Worm (Caenorhabditis elegans) whole organism, L1 larva: ENCODE measurements around the gene cyp-33C1.
A peak's percentile ranks its signal among the peaks of the same experiment; 100 is the strongest.

Source experiments
- C04F5.9 ChIP-seq: sonication (generic microtip); optimal IDR thresholded peaks from 2 replicates; lab custom pipeline; 2016; ENCODE audit warnings: missing genetic modification characterization, missing compliant biosample characterization
- F16B12.6 ChIP-seq: fragments of 150-350 bp; optimal IDR thresholded peaks from 2 replicates; lab custom pipeline; 2014; ENCODE audit warnings: missing biosample characterization, missing genetic modification characterization
- aha-1 ChIP-seq: fragments of 150-350 bp; optimal IDR thresholded peaks from 2 replicates; lab custom pipeline; 2014; ENCODE audit warnings: missing biosample characterization, missing genetic modification characterization
- alr-1 ChIP-seq: fragments of 200-800 bp; sonication (Bioruptor generic); optimal IDR thresholded peaks from 2 replicates; lab custom pipeline; 2018; ENCODE audit warnings: borderline replicate concordance, mild to moderate bottlenecking, missing genetic modification characterization, missing compliant biosample characterization
- ama-1 ChIP-seq: fragments of 150-350 bp; optimal IDR thresholded peaks from 2 replicates; lab custom pipeline; 2014
- blmp-1 ChIP-seq: fragments of 150-350 bp; optimal IDR thresholded peaks from 2 replicates; lab custom pipeline; 2014; ENCODE audit warnings: missing biosample characterization, missing genetic modification characterization
- ceh-8 ChIP-seq: fragments of 200-800 bp; sonication (Bioruptor generic); optimal IDR thresholded peaks from 2 replicates; lab custom pipeline; 2018; ENCODE audit warnings: mild to moderate bottlenecking, missing genetic modification characterization, moderate library complexity, missing compliant biosample characterization
- ceh-88 ChIP-seq: fragments of 200-800 bp; sonication (Bioruptor generic); IDR thresholded peaks from 2 replicates; pipeline ENCODE4 v1.3.6; 2022; ENCODE audit warnings: missing genetic modification characterization, missing compliant biosample characterization
- ces-1 ChIP-seq: fragments of 150-350 bp; optimal IDR thresholded peaks from 2 replicates; lab custom pipeline; 2014; ENCODE audit warnings: missing biosample characterization, missing genetic modification reagents, missing genetic modification characterization
- dpl-1 ChIP-seq, 3 experiments: fragments of 150-350 bp in 2 of 3; sonication (generic microtip) in 1 of 3; optimal IDR thresholded peaks; 2 replicates each; lab custom pipeline; 2014 to 2017; ENCODE audit warnings: missing biosample characterization in 3 of 3, missing genetic modification characterization in 3 of 3, missing genetic modification reagents in 3 of 3
- efl-1 ChIP-seq, 4 experiments: fragments of 150-350 bp; optimal IDR thresholded peaks in 3 of 4; peaks in 1 of 4; 1 replicate in 1 of 4; 2 replicates in 3 of 4; lab custom pipeline; 2014; ENCODE audit warnings: missing biosample characterization in 2 of 4, missing genetic modification characterization in 2 of 4, missing genetic modification reagents in 2 of 4
- egl-13 ChIP-seq: sonication (generic microtip); optimal IDR thresholded peaks from 2 replicates; lab custom pipeline; 2016; ENCODE audit warnings: missing genotype, missing genetic modification reagents, missing genetic modification characterization, missing compliant biosample characterization
- fkh-10 ChIP-seq: sonication (generic microtip); optimal IDR thresholded peaks from 2 replicates; lab custom pipeline; 2017; ENCODE audit warnings: missing biosample characterization, missing genetic modification reagents, missing genetic modification characterization
- irx-1 ChIP-seq: sonication (generic microtip); optimal IDR thresholded peaks from 2 replicates; lab custom pipeline; 2016; ENCODE audit warnings: missing genetic modification characterization, missing compliant biosample characterization
- lin-15B ChIP-seq: fragments of 150-350 bp; sonication (generic microtip); optimal IDR thresholded peaks from 3 replicates; lab custom pipeline; 2014; ENCODE audit warnings: missing biosample characterization, missing genetic modification characterization
- lin-35 ChIP-seq, 2 experiments: fragments of 150-350 bp; optimal IDR thresholded peaks; 2 replicates each; lab custom pipeline; 2014; ENCODE audit warnings: missing biosample characterization in 2 of 2, missing genetic modification characterization in 2 of 2, missing genetic modification reagents in 2 of 2
- lin-39 ChIP-seq: fragments of 150-350 bp; optimal IDR thresholded peaks from 2 replicates; lab custom pipeline; 2014; ENCODE audit warnings: missing biosample characterization, missing genetic modification reagents, missing genetic modification characterization
- lsy-2 ChIP-seq, 2 experiments: fragments of 150-350 bp; optimal IDR thresholded peaks; 2 replicates each; lab custom pipeline; 2014; ENCODE audit warnings: missing biosample characterization in 2 of 2, missing genetic modification characterization in 2 of 2
- mab-9 ChIP-seq: fragments of 200-800 bp; sonication (Bioruptor generic); IDR thresholded peaks from 2 replicates; pipeline ENCODE4 v1.3.6; 2022; ENCODE audit warnings: missing genetic modification reagents, missing genetic modification characterization, missing compliant biosample characterization
- mdl-1 ChIP-seq, 2 experiments: fragments of 150-350 bp; optimal IDR thresholded peaks; 2 replicates each; lab custom pipeline; 2014 to 2017; ENCODE audit warnings: missing biosample characterization in 2 of 2, missing genetic modification characterization in 2 of 2, inconsistent platforms in 1 of 2
- mep-1 ChIP-seq: fragments of 150-350 bp; optimal IDR thresholded peaks from 2 replicates; lab custom pipeline; 2014; ENCODE audit warnings: missing biosample characterization, missing genetic modification characterization
- nhr-12 ChIP-seq: sonication (generic microtip); optimal IDR thresholded peaks from 2 replicates; lab custom pipeline; 2017; ENCODE audit warnings: missing biosample characterization, missing genetic modification characterization
- nhr-19 ChIP-seq: fragments of 200-800 bp; sonication (Bioruptor generic); conservative IDR thresholded peaks from 2 replicates; pipeline ENCODE4 v1.3.6; 2022; ENCODE audit warnings: missing genetic modification characterization, missing compliant biosample characterization
- nhr-20 ChIP-seq: sonication (generic microtip); optimal IDR thresholded peaks from 2 replicates; lab custom pipeline; 2016; ENCODE audit warnings: mild to moderate bottlenecking, missing genetic modification characterization, missing compliant biosample characterization
- nhr-28 ChIP-seq: fragments of 150-350 bp; optimal IDR thresholded peaks from 2 replicates; lab custom pipeline; 2014; ENCODE audit warnings: missing biosample characterization, missing genetic modification characterization
- nhr-47 ChIP-seq: sonication (generic microtip); optimal IDR thresholded peaks from 2 replicates; lab custom pipeline; 2016; ENCODE audit warnings: mild to moderate bottlenecking, missing genetic modification characterization, moderate library complexity, missing compliant biosample characterization
- nhr-71 ChIP-seq: sonication (generic microtip); optimal IDR thresholded peaks from 2 replicates; lab custom pipeline; 2016; ENCODE audit warnings: mild to moderate bottlenecking, missing genetic modification characterization, moderate library complexity, missing compliant biosample characterization
- nhr-77 ChIP-seq: fragments of 150-350 bp; optimal IDR thresholded peaks from 2 replicates; lab custom pipeline; 2014; ENCODE audit warnings: missing biosample characterization, missing genetic modification characterization
- nhr-90 ChIP-seq: sonication (generic microtip); optimal IDR thresholded peaks from 2 replicates; lab custom pipeline; 2016; ENCODE audit warnings: mild to moderate bottlenecking, missing genetic modification characterization, missing compliant biosample characterization; ENCODE audit not compliant: poor library complexity
- skn-1 ChIP-seq: fragments of 150-350 bp; optimal IDR thresholded peaks from 2 replicates; lab custom pipeline; 2014; ENCODE audit warnings: missing biosample characterization, missing genetic modification characterization
- snu-23 ChIP-seq: sonication (generic microtip); optimal IDR thresholded peaks from 2 replicates; lab custom pipeline; 2016; ENCODE audit warnings: missing genetic modification characterization, missing compliant biosample characterization
- sox-4 ChIP-seq: sonication (generic microtip); optimal IDR thresholded peaks from 2 replicates; lab custom pipeline; 2016; ENCODE audit warnings: missing genetic modification characterization, missing compliant biosample characterization
- sptf-1 ChIP-seq: fragments of 150-350 bp; optimal IDR thresholded peaks from 2 replicates; lab custom pipeline; 2014; ENCODE audit warnings: missing biosample characterization, missing genetic modification characterization
- swsn-7 ChIP-seq: sonication (generic microtip); optimal IDR thresholded peaks from 2 replicates; lab custom pipeline; 2016; ENCODE audit warnings: missing genetic modification characterization, missing compliant biosample characterization
- tlp-1 ChIP-seq: fragments of 150-350 bp; optimal IDR thresholded peaks from 2 replicates; lab custom pipeline; 2014; ENCODE audit warnings: missing biosample characterization, missing genetic modification characterization
- unc-86 ChIP-seq: sonication (generic microtip); optimal IDR thresholded peaks from 2 replicates; lab custom pipeline; 2016; ENCODE audit warnings: missing genetic modification characterization, missing compliant biosample characterization
- vab-15 ChIP-seq: sonication (generic microtip); optimal IDR thresholded peaks from 2 replicates; lab custom pipeline; 2017; ENCODE audit warnings: missing genotype, mild to moderate bottlenecking, missing genetic modification characterization, missing compliant biosample characterization
- xbp-1 ChIP-seq: sonication (generic microtip); optimal IDR thresholded peaks from 2 replicates; lab custom pipeline; 2016; ENCODE audit warnings: missing genetic modification characterization, missing compliant biosample characterization
- ztf-11 ChIP-seq, 2 experiments: sonication (generic microtip); optimal IDR thresholded peaks; 2 replicates each; lab custom pipeline; 2016 to 2017; ENCODE audit warnings: missing genetic modification characterization in 2 of 2, missing biosample characterization in 1 of 2, missing compliant biosample characterization in 1 of 2
- ztf-4 ChIP-seq: fragments of 150-350 bp; optimal IDR thresholded peaks from 2 replicates; lab custom pipeline; 2014; ENCODE audit warnings: missing biosample characterization, missing genetic modification characterization

The cyp-33C1 gene

DNA sequence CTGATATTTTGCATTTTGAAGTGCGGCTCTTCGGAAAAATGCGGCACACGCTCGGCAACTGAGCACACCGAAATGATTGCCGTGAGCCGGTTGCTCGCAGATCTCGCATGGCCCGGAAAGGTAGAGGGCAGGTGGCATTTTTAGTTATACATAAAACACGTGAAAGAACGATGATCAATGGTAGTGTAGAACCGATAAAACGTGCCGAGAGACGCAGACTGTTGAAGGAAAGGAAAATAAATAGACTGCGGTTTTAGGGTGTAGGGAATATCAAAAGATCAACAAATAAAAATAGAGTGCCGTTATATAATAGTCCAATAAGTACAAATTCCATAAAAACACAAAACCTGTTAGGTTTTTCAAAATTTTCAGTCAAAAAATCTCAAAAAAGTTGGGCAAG, 32.6 kb downstream of the cyp-33C1 start, which contains the start of gene nhr-133 (continued):
- TF ChIP-seq ztf-4 (tag; lab: Kevin White, UChicago) (no peak), nhr-47 (no peak), tlp-1 (tag; lab: Kevin White, UChicago) (no peak), dpl-1 (GFP tag; optimal IDR thresholded peaks at IDR 0.05; lab: Kevin White, UChicago) (peak in 2 of 3 experiments; percentile 2 to 8), F16B12.6 (tag; lab: Kevin White, UChicago) (no peak), nhr-20 (tag; lab: Kevin White, UChicago) (peak; percentile 73), lsy-2 (tag; optimal IDR thresholded peaks at IDR 0.05; lab: Kevin White, UChicago) (no peak)

DNA sequence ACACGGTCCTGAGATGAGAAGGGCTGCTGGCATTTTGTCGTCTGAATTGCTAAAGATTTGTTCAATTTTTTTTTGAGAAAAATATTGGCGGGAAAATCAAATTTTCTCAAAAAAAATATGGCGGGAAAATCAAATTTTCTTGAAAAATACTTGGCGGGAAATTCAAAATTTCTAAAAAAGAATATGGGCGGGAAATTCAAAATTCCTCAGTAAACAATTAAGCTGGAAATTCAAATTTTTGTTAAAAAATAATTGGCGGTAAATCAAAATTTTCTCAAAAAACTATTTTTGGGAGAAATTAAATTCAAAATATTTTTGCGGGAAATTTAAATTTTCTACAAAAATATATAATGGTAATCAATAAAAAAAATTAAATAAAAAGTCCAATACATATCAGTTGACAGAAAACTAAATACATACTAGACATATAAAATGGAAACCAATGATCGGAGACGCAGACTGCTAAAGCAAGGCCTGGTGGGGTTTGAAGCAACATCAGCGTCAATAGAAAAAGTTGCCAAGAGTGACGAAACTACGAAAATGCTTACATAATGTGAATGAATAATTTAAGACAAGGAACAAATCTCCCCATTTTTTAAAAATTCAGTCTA, 35.2 kb downstream of the cyp-33C1 start, which contains the start of gene nhr-184:
Gene nhr-184 (minus strand): TSS at position 51 of the 611 bp plus-strand sequence.
- TF ChIP-seq mep-1 (tag; lab: Kevin White, UChicago): peak; percentile 0
- TF ChIP-seq ces-1 (GFP tag; lab: Kevin White, UChicago): no peak
- TF ChIP-seq nhr-77 (tag; lab: Kevin White, UChicago): no peak
- TF ChIP-seq nhr-19: no peak
- peak in 1 of 2 experiments; percentile 14 for TF ChIP-seq lsy-2 (tag; optimal IDR thresholded peaks at IDR 0.05; lab: Kevin White, UChicago)
- TF ChIP-seq skn-1 (tag; lab: Kevin White, UChicago): peak; percentile 34
- TF ChIP-seq F16B12.6 (tag; lab: Kevin White, UChicago): no peak
- TF ChIP-seq ceh-8 (GFP tag; lab: Kevin White, UChicago): no peak
- peak; percentile 2 for TF ChIP-seq snu-23
- TF ChIP-seq mab-9 (GFP tag; lab: Robert Waterston, UW): no peak
- no peak for TF ChIP-seq ceh-88 (GFP tag; lab: Robert Waterston, UW)
- TF ChIP-seq efl-1 (optimal IDR thresholded peaks at IDR 0.05; lab: Kevin White, UChicago): no peak
- peak in 1 of 2 experiments; percentile 54 for TF ChIP-seq efl-1 (GFP tag; optimal IDR thresholded peaks at IDR 0.05 in 1 of 2; lab: Kevin White, UChicago)
- no peak for TF ChIP-seq vab-15 (tag; lab: Kevin White, UChicago)
- TF ChIP-seq sptf-1: no peak
- peak; percentile 2 for TF ChIP-seq blmp-1 (tag; lab: Kevin White, UChicago)
- peak; percentile 11 for TF ChIP-seq nhr-71 (tag; lab: Kevin White, UChicago)
- TF ChIP-seq lin-35 (GFP tag; optimal IDR thresholded peaks at IDR 0.05; lab: Kevin White, UChicago): peak in 1 of 2 experiments; percentile 16
- no peak for TF ChIP-seq ztf-11 (tag; optimal IDR thresholded peaks at IDR 0.05; lab: Kevin White, UChicago)
- TF ChIP-seq unc-86 (tag; lab: Kevin White, UChicago): peak; percentile 10
- TF ChIP-seq nhr-28 (tag; lab: Kevin White, UChicago): no peak
- no peak for TF ChIP-seq mdl-1 (tag; optimal IDR thresholded peaks at IDR 0.05; lab: Kevin White, UChicago)
- TF ChIP-seq ama-1 (lab: Kevin White, UChicago): no peak
- TF ChIP-seq lin-15B (tag; lab: Kevin White, UChicago): no peak
- TF ChIP-seq aha-1: no peak
- TF ChIP-seq swsn-7 (tag; lab: Kevin White, UChicago): no peak
- TF ChIP-seq nhr-20 (tag; lab: Kevin White, UChicago): peak; percentile 36

DNA sequence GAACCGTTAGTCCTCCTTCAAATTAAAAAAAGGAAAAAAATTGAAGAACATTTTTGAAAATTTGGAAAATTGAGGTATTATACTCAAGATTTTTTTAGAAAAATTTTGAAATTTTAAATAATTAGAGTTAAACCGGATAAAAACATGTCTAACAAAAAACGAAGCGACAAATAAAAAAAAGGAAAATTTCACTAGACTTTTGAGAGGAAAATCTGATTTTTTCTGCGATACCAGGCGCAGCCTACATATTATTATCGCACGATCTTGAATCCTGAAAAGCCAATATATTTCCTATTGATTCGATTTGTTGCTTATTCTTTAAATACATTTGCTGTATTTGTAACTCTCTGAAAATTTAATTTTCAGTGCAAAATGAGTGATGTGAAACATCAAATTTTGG, 36.0 kb downstream of the cyp-33C1 start, which contains the start of gene nstp-8:
Gene nstp-8 (plus strand): TSS at position 301 of the 400 bp plus-strand sequence.
- TF ChIP-seq mdl-1 (tag; optimal IDR thresholded peaks at IDR 0.05; lab: Kevin White, UChicago) (no peak), blmp-1 (tag; lab: Kevin White, UChicago) (peak; percentile 30)
- TF ChIP-seq, all 84 proteins: peak for 1

DNA sequence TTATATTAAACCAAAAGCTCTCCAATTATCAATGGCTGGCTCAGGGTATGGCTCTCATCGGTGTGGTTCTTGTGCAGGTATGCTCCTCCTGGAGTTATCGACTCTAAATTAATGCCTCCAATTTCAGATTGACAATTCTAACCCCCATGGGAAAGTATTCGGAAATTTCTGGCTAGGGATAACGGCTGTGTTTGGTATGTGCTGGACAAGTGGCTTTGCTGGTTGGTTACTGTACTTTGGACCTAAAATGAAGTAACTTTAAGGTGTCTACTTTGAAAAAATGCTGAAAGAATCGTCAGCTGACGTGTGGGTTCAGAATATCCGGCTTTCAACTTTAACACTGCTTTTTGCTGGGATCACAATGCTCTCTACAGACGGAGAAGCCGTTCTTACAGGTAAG, 37.6 kb downstream of the cyp-33C1 start:
- TF ChIP-seq C04F5.9 (tag; lab: Kevin White, UChicago) (no peak), ces-1 (GFP tag; lab: Kevin White, UChicago) (no peak), lin-39 (no peak), nhr-90 (tag; lab: Kevin White, UChicago) (no peak), aha-1 (no peak), alr-1 (tag; lab: Kevin White, UChicago) (no peak), egl-13 (tag; lab: Kevin White, UChicago) (no peak), irx-1 (no peak), nhr-71 (tag; lab: Kevin White, UChicago) (no peak), unc-86 (tag; lab: Kevin White, UChicago) (no peak), sox-4 (tag; lab: Kevin White, UChicago) (no peak), nhr-77 (tag; lab: Kevin White, UChicago) (no peak), nhr-12 (no peak), lin-15B (tag; lab: Kevin White, UChicago) (no peak), efl-1 (optimal IDR thresholded peaks at IDR 0.05; lab: Kevin White, UChicago) (no peak), efl-1 (GFP tag; optimal IDR thresholded peaks at IDR 0.05 in 1 of 2; lab: Kevin White, UChicago) (no peak), ceh-8 (GFP tag; lab: Kevin White, UChicago) (no peak), vab-15 (tag; lab: Kevin White, UChicago) (no peak), dpl-1 (GFP tag; optimal IDR thresholded peaks at IDR 0.05; lab: Kevin White, UChicago) (no peak), fkh-10 (GFP tag; lab: Kevin White, UChicago) (no peak), xbp-1 (tag; lab: Kevin White, UChicago) (no peak)
